Worm (Caenorhabditis elegans) whole organism, L4/young adult: ENCODE results near the gene pes-23.

Source experiments
- W03F9.2 ChIP-seq: fragments of 150-350 bp; optimal IDR thresholded peaks from 2 replicates; lab custom pipeline; 2014; ENCODE audit warnings: missing biosample characterization, missing genetic modification characterization
- him-1 ChIP-seq: sonication (generic microtip); optimal IDR thresholded peaks from 2 replicates; lab custom pipeline; 2016; ENCODE audit warnings: missing genotype, missing genetic modification reagents, missing genetic modification characterization, missing compliant biosample characterization

- TF ChIP-seq W03F9.2 (tag; lab: Kevin White, UChicago) (no peak), him-1 (tag; lab: Kevin White, UChicago) (no peak)
Measured at ce11 chrX:6885227-6885853, 15.8 kb upstream of the pes-23 start, which contains the start of gene F41C6.7.
